Fruit fly (Drosophila melanogaster) whole organism, prepupa: ENCODE data around the gene mRpL35.

Source experiments
- Blimp-1 ChIP-seq: fragments of 200-800 bp; sonication (Bioruptor generic); optimal IDR thresholded peaks from 3 replicates; lab custom pipeline; 2017; ENCODE audit warnings: missing biosample characterization, missing genetic modification characterization, mild to moderate bottlenecking, moderate library complexity, missing genetic modification reagents
- CG10631 ChIP-seq: fragments of 200-800 bp; sonication (Bioruptor generic); optimal IDR thresholded peaks from 2 replicates; lab custom pipeline; 2016; ENCODE audit warnings: missing biosample characterization, missing genetic modification characterization
- CG10669 ChIP-seq: fragments of 200-800 bp; sonication (Bioruptor generic); optimal IDR thresholded peaks from 3 replicates; lab custom pipeline; 2018; ENCODE audit warnings: missing biosample characterization, mild to moderate bottlenecking, missing genetic modification characterization, moderate library complexity
- CG11294 ChIP-seq: fragments of 200-800 bp; sonication (Bioruptor generic); IDR thresholded peaks from 2 replicates; pipeline ENCODE4 v1.3.6; 2022; ENCODE audit warnings: missing biosample characterization, missing genetic modification characterization
- CG11762 ChIP-seq: fragments of 200-800 bp; sonication (Bioruptor generic); optimal IDR thresholded peaks from 3 replicates; lab custom pipeline; 2016; ENCODE audit warnings: missing biosample characterization, missing genetic modification characterization; ENCODE audit not compliant: insufficient read depth
- CG11902 ChIP-seq: fragments of 200-800 bp; sonication (Bioruptor generic); optimal IDR thresholded peaks from 3 replicates; lab custom pipeline; 2016; ENCODE audit warnings: missing biosample characterization, missing genetic modification characterization
- CG15336 ChIP-seq: fragments of 200-800 bp; sonication (Bioruptor generic); IDR thresholded peaks from 2 replicates; pipeline ENCODE4 v1.3.6; 2022; ENCODE audit warnings: missing biosample characterization, missing genetic modification characterization
- CG16779 ChIP-seq: fragments of 200-800 bp; sonication (Bioruptor generic); optimal IDR thresholded peaks from 3 replicates; lab custom pipeline; 2017; ENCODE audit warnings: missing biosample characterization, mild to moderate bottlenecking, missing genetic modification characterization
- CG3032 ChIP-seq: fragments of 200-800 bp; optimal IDR thresholded peaks from 2 replicates; lab custom pipeline; 2019; ENCODE audit warnings: missing biosample characterization, mild to moderate bottlenecking, missing genetic modification characterization, moderate library complexity
- CG31627 ChIP-seq: fragments of 200-800 bp; sonication (Bioruptor generic); optimal IDR thresholded peaks from 3 replicates; lab custom pipeline; 2016; ENCODE audit warnings: missing biosample characterization, missing genetic modification characterization
- CG32006 ChIP-seq: fragments of 200-800 bp; sonication (Bioruptor generic); optimal IDR thresholded peaks from 3 replicates; lab custom pipeline; 2017; ENCODE audit warnings: missing biosample characterization, mild to moderate bottlenecking, missing genetic modification characterization
- CG3919 ChIP-seq: fragments of 200-800 bp; sonication (Bioruptor generic); optimal IDR thresholded peaks from 3 replicates; lab custom pipeline; 2016; ENCODE audit warnings: missing biosample characterization, missing genetic modification characterization
- CG4318 ChIP-seq: fragments of 200-800 bp; sonication (Bioruptor generic); optimal IDR thresholded peaks from 3 replicates; lab custom pipeline; 2017; ENCODE audit warnings: missing biosample characterization, mild to moderate bottlenecking, missing genetic modification characterization
- CG6163 ChIP-seq: fragments of 200-800 bp; sonication (Bioruptor generic); IDR thresholded peaks from 3 replicates; pipeline ENCODE4 v1.3.6; 2022; ENCODE audit warnings: missing biosample characterization, missing genetic modification characterization
- CG6276 ChIP-seq: fragments of 200-800 bp; sonication (Bioruptor generic); optimal IDR thresholded peaks from 2 replicates; lab custom pipeline; 2017; ENCODE audit warnings: missing biosample characterization, mild to moderate bottlenecking, missing genetic modification characterization
- CG6792 ChIP-seq: fragments of 200-800 bp; sonication (Bioruptor generic); optimal IDR thresholded peaks from 3 replicates; lab custom pipeline; 2016; ENCODE audit warnings: missing biosample characterization, missing genetic modification characterization
- CG6808 ChIP-seq: fragments of 200-800 bp; sonication (Bioruptor generic); optimal IDR thresholded peaks from 3 replicates; lab custom pipeline; 2017; ENCODE audit warnings: missing biosample characterization, missing genetic modification characterization, mild to moderate bottlenecking, moderate library complexity, missing genetic modification reagents
- CG6854 ChIP-seq: fragments of 200-800 bp; sonication (Bioruptor generic); optimal IDR thresholded peaks from 2 replicates; lab custom pipeline; 2017; ENCODE audit warnings: missing biosample characterization, mild to moderate bottlenecking, missing genetic modification characterization
- CG7368 ChIP-seq: fragments of 200-800 bp; sonication (Bioruptor generic); optimal IDR thresholded peaks from 3 replicates; lab custom pipeline; 2016; ENCODE audit warnings: missing biosample characterization, missing genetic modification characterization
- CG8119 ChIP-seq: fragments of 200-800 bp; sonication (Bioruptor generic); IDR thresholded peaks from 3 replicates; pipeline ENCODE4 v1.3.6; 2022; ENCODE audit warnings: missing biosample characterization, missing genetic modification characterization
- CG8319 ChIP-seq: fragments of 200-800 bp; sonication (Bioruptor generic); optimal IDR thresholded peaks from 3 replicates; lab custom pipeline; 2016; ENCODE audit warnings: missing biosample characterization, missing genetic modification characterization
- CG9139 ChIP-seq: fragments of 200-800 bp; sonication (Bioruptor generic); optimal IDR thresholded peaks from 3 replicates; lab custom pipeline; 2017; ENCODE audit warnings: missing biosample characterization, mild to moderate bottlenecking, missing genetic modification characterization
- Eip75B ChIP-seq: fragments of 200-800 bp; sonication (Bioruptor generic); optimal IDR thresholded peaks from 3 replicates; lab custom pipeline; 2016; ENCODE audit warnings: missing biosample characterization, missing genetic modification characterization
- Eip78C ChIP-seq: fragments of 200-800 bp; sonication (Bioruptor generic); peaks from one replicate; lab custom pipeline; 2016; ENCODE audit warnings: missing biosample characterization, missing genetic modification characterization
- Eip93F ChIP-seq: fragments of 200-800 bp; sonication (Bioruptor generic); optimal IDR thresholded peaks from 2 replicates; lab custom pipeline; 2016; ENCODE audit warnings: missing biosample characterization, mild to moderate bottlenecking, missing genetic modification characterization
- Ets21C ChIP-seq: fragments of 200-800 bp; sonication (Bioruptor generic); optimal IDR thresholded peaks from 3 replicates; lab custom pipeline; 2016; ENCODE audit warnings: missing biosample characterization, missing genetic modification characterization
- Ets96B ChIP-seq: fragments of 200-800 bp; optimal IDR thresholded peaks from 2 replicates; lab custom pipeline; 2019; ENCODE audit warnings: missing biosample characterization, mild to moderate bottlenecking, missing genetic modification characterization, moderate library complexity
- Met ChIP-seq: fragments of 200-800 bp; sonication (Bioruptor generic); optimal IDR thresholded peaks from 3 replicates; lab custom pipeline; 2016; ENCODE audit warnings: missing biosample characterization, missing genetic modification characterization
- Sox102F ChIP-seq: fragments of 200-800 bp; sonication (Bioruptor generic); optimal IDR thresholded peaks from 2 replicates; lab custom pipeline; 2016; ENCODE audit warnings: missing biosample characterization, mild to moderate bottlenecking, missing genetic modification characterization
- Sox14 ChIP-seq: fragments of 200-800 bp; sonication (Bioruptor generic); optimal IDR thresholded peaks from 3 replicates; lab custom pipeline; 2016; ENCODE audit warnings: missing biosample characterization, missing genetic modification characterization
- Sox15 ChIP-seq: fragments of 200-800 bp; sonication (Bioruptor generic); optimal IDR thresholded peaks from 3 replicates; lab custom pipeline; 2016; ENCODE audit warnings: missing biosample characterization, missing genetic modification characterization
- acj6 ChIP-seq: fragments of 200-800 bp; sonication (Bioruptor generic); optimal IDR thresholded peaks from 3 replicates; lab custom pipeline; 2016; ENCODE audit warnings: missing biosample characterization, missing genetic modification characterization
- dac ChIP-seq: fragments of 200-800 bp; sonication (Bioruptor generic); optimal IDR thresholded peaks from 2 replicates; lab custom pipeline; 2017; ENCODE audit warnings: missing biosample characterization, mild to moderate bottlenecking, missing genetic modification characterization
- eg ChIP-seq: fragments of 200-800 bp; sonication (Bioruptor generic); IDR thresholded peaks from 3 replicates; pipeline ENCODE4 v1.3.6; 2022; ENCODE audit warnings: missing biosample characterization, missing genetic modification characterization
- esn ChIP-seq: fragments of 200-800 bp; sonication (Bioruptor generic); optimal IDR thresholded peaks from 2 replicates; lab custom pipeline; 2016; ENCODE audit warnings: missing biosample characterization, mild to moderate bottlenecking, missing genetic modification characterization, moderate library complexity
- fd85E ChIP-seq: fragments of 200-800 bp; sonication (Bioruptor generic); optimal IDR thresholded peaks from 3 replicates; lab custom pipeline; 2016; ENCODE audit warnings: missing biosample characterization, missing genetic modification characterization
- fkh ChIP-seq: fragments of 200-800 bp; sonication (Bioruptor generic); optimal IDR thresholded peaks from 3 replicates; lab custom pipeline; 2017; ENCODE audit warnings: missing biosample characterization, mild to moderate bottlenecking, missing genetic modification characterization, moderate library complexity
- lz ChIP-seq: fragments of 200-800 bp; sonication (Bioruptor generic); optimal IDR thresholded peaks from 3 replicates; lab custom pipeline; 2016; ENCODE audit warnings: missing biosample characterization, missing genetic modification characterization
- net ChIP-seq: fragments of 200-800 bp; sonication (Bioruptor generic); optimal IDR thresholded peaks from 3 replicates; lab custom pipeline; 2016; ENCODE audit warnings: missing biosample characterization, missing genetic modification characterization
- spab ChIP-seq: fragments of 200-800 bp; sonication (Bioruptor generic); optimal IDR thresholded peaks from 2 replicates; lab custom pipeline; 2017; ENCODE audit warnings: missing biosample characterization, mild to moderate bottlenecking, missing genetic modification characterization, missing genetic modification reagents
- ss ChIP-seq, 2 experiments: fragments of 200-800 bp; sonication (Bioruptor generic); optimal IDR thresholded peaks; 2 replicates in 1 of 2; 3 replicates in 1 of 2; lab custom pipeline; 2017 to 2018; ENCODE audit warnings: mild to moderate bottlenecking in 2 of 2, missing biosample characterization in 2 of 2, missing genetic modification characterization in 2 of 2, moderate library complexity in 1 of 2
- svp ChIP-seq: fragments of 200-800 bp; sonication (Bioruptor generic); peaks from one replicate; lab custom pipeline; 2016; ENCODE audit warnings: missing biosample characterization, missing genetic modification characterization
- topi ChIP-seq: fragments of 200-800 bp; sonication (Bioruptor generic); optimal IDR thresholded peaks from 3 replicates; lab custom pipeline; 2016; ENCODE audit warnings: missing biosample characterization, missing genetic modification characterization

mRpL35 gene

dm6 chr3R:21987546-21987945 is 35.8 kb upstream of the mRpL35 start (continued):
- TF ChIP-seq svp (GFP tag; lab: Kevin White, UChicago) (peak; percentile 23), ss (GFP tag; optimal IDR thresholded peaks at IDR 0.05; lab: Kevin White, UChicago) (no peak), dac (GFP tag; lab: Kevin White, UChicago) (no peak), CG4318 (GFP tag; lab: Kevin White, UChicago) (peak; percentile 15), CG6854 (no peak), Sox15 (GFP tag; lab: Kevin White, UChicago) (no peak), CG11902 (GFP tag; lab: Kevin White, UChicago) (no peak), acj6 (GFP tag; lab: Kevin White, UChicago) (no peak), esn (GFP tag; lab: Kevin White, UChicago) (no peak), CG10631 (GFP tag; lab: Kevin White, UChicago) (peak; percentile 4), net (GFP tag; lab: Kevin White, UChicago) (no peak), CG6163 (GFP tag; lab: Robert Waterston, UW) (peak; percentile 51; the same call in 2 of the 3 replicates), CG3919 (GFP tag; lab: Kevin White, UChicago) (no peak), spab (GFP tag; lab: Kevin White, UChicago) (no peak), CG6276 (no peak), CG8319 (GFP tag; lab: Kevin White, UChicago) (no peak), Eip75B (no peak), Sox14 (GFP tag; lab: Kevin White, UChicago) (no peak), CG11762 (GFP tag; lab: Kevin White, UChicago) (no peak), Ets96B (tag; lab: Kevin White, UChicago) (no peak), lz (no peak), fkh (GFP tag; lab: Kevin White, UChicago) (no peak), Blimp-1 (GFP tag; lab: Kevin White, UChicago) (no peak), topi (GFP tag; lab: Kevin White, UChicago) (no peak), CG7368 (GFP tag; lab: Kevin White, UChicago) (no peak), Eip93F (no peak)

dm6 chr3R:21989770-21990169 is 33.6 kb upstream of the mRpL35 start:
- TF ChIP-seq eg (GFP tag; lab: Robert Waterston, UW): peak; percentile 54; the same call in 2 of the 3 replicates
- no peak for TF ChIP-seq Sox14 (GFP tag; lab: Kevin White, UChicago)
- TF ChIP-seq CG6276: peak; percentile 53
- TF ChIP-seq CG6163 (GFP tag; lab: Robert Waterston, UW): 0 out of 3 replicates have a peak, but pooled peaks have one; percentile 8
- TF ChIP-seq CG8119: peak; percentile 62

- TF ChIP-seq esn (GFP tag; lab: Kevin White, UChicago) (no peak), svp (GFP tag; lab: Kevin White, UChicago) (peak; percentile 64)
Measured at dm6 chr3R:21991603-21992002, 31.7 kb upstream of the mRpL35 start.

dm6 chr3R:21992909-21993308 is 30.4 kb upstream of the mRpL35 start:
- TF ChIP-seq CG31627 (GFP tag; lab: Kevin White, UChicago): peak; percentile 72
- TF ChIP-seq CG32006: peak; percentile 83
- peak; percentile 17 for TF ChIP-seq Sox102F (GFP tag; lab: Kevin White, UChicago)
- peak; percentile 52 for TF ChIP-seq topi (GFP tag; lab: Kevin White, UChicago)
- TF ChIP-seq svp (GFP tag; lab: Kevin White, UChicago): peak; percentile 66
- no peak for TF ChIP-seq fd85E (GFP tag; lab: Kevin White, UChicago)
- TF ChIP-seq CG8119: peak; percentile 80
- peak; percentile 24 for TF ChIP-seq CG7368 (GFP tag; lab: Kevin White, UChicago)
- TF ChIP-seq CG10669 (GFP tag; lab: Kevin White, UChicago): peak; percentile 60
- TF ChIP-seq CG9139 (GFP tag; lab: Kevin White, UChicago): peak; percentile 6
- no peak for TF ChIP-seq CG6808 (GFP tag; lab: Kevin White, UChicago)
- peak; percentile 82 for TF ChIP-seq CG15336 (GFP tag; lab: Robert Waterston, UW)
- peak; percentile 43 for TF ChIP-seq Ets96B (tag; lab: Kevin White, UChicago)
- TF ChIP-seq CG10631 (GFP tag; lab: Kevin White, UChicago): peak; percentile 47
- TF ChIP-seq CG4318 (GFP tag; lab: Kevin White, UChicago): peak; percentile 55
- peak; percentile 47 for TF ChIP-seq Met
- peak; percentile 91 for TF ChIP-seq Eip78C (GFP tag; lab: Kevin White, UChicago)
- peak; percentile 58 for TF ChIP-seq acj6 (GFP tag; lab: Kevin White, UChicago)
- TF ChIP-seq CG6792 (GFP tag; lab: Kevin White, UChicago): peak; percentile 5
- TF ChIP-seq CG16779 (tag; lab: Kevin White, UChicago): no peak
- peak; percentile 12 for TF ChIP-seq Ets21C
- peak; percentile 72 for TF ChIP-seq Sox14 (GFP tag; lab: Kevin White, UChicago)
- peak; percentile 64 for TF ChIP-seq net (GFP tag; lab: Kevin White, UChicago)
- peak; percentile 51 for TF ChIP-seq CG3032
- TF ChIP-seq CG6276: peak; percentile 66
- TF ChIP-seq CG3919 (GFP tag; lab: Kevin White, UChicago): peak; percentile 64
- TF ChIP-seq spab (GFP tag; lab: Kevin White, UChicago): peak; percentile 2
- no peak for TF ChIP-seq Blimp-1 (GFP tag; lab: Kevin White, UChicago)
- peak; percentile 75 for TF ChIP-seq CG11294 (GFP tag; lab: Robert Waterston, UW)
- TF ChIP-seq Eip75B: no peak
- TF ChIP-seq Eip93F: no peak
